Worm (Caenorhabditis elegans): ENCODE measurements around the gene T14G8.2.

The T14G8.2 gene

ce11 chrX:12873688-12874364 is 16.0 kb downstream of the T14G8.2 start:
- TF ChIP-seq pat-9 (tag; optimal IDR thresholded peaks at IDR 0.05) = no peak
- TF ChIP-seq K09A11.1 (tag; optimal IDR thresholded peaks at IDR 0.05; ENCODE audit: insufficient read depth) = no peak
- TF ChIP-seq elt-2 (tag; optimal IDR thresholded peaks at IDR 0.05) = peak; percentile 29

ce11 chrX:12874798-12875342 is 17.1 kb downstream of the T14G8.2 start:
- no peak for TF ChIP-seq lin-11 (tag; optimal IDR thresholded peaks at IDR 0.05)
- TF ChIP-seq K02D7.2 (tag; optimal IDR thresholded peaks at IDR 0.05) = no peak
- TF ChIP-seq elt-2 (tag; optimal IDR thresholded peaks at IDR 0.05) = peak; percentile 9

ce11 chrX:12875649-12876048 is 17.8 kb downstream of the T14G8.2 start:
- no peak for TF ChIP-seq ceh-34 (tag; optimal IDR thresholded peaks at IDR 0.05)

- TF ChIP-seq sdc-2 (tag; optimal IDR thresholded peaks at IDR 0.05) (peak; percentile 49), hlh-6 (tag; optimal IDR thresholded peaks at IDR 0.05) (peak; percentile 31), fkh-6 (tag; optimal IDR thresholded peaks at IDR 0.05) (peak; percentile 16), ahr-1 (tag; optimal IDR thresholded peaks at IDR 0.05) (no peak), sox-4 (tag; optimal IDR thresholded peaks at IDR 0.05) (no peak), ceh-24 (tag; optimal IDR thresholded peaks at IDR 0.05) (no peak), mec-3 (tag; optimal IDR thresholded peaks at IDR 0.05; ENCODE audit: borderline replicate concordance) (peak; percentile 4), unc-42 (tag; optimal IDR thresholded peaks at IDR 0.05) (peak; percentile 16), zip-5 (tag; optimal IDR thresholded peaks at IDR 0.05) (no peak), ceh-18 (tag; optimal IDR thresholded peaks at IDR 0.05) (peak; percentile 70), ceh-31 (tag; optimal IDR thresholded peaks at IDR 0.05) (peak; percentile 34), ref-2 (tag; optimal IDR thresholded peaks at IDR 0.05) (peak; percentile 34), hlh-30 (tag; optimal IDR thresholded peaks at IDR 0.05; ENCODE audit: insufficient read depth) (peak; percentile 31), ceh-14 (tag; optimal IDR thresholded peaks at IDR 0.05) (peak; percentile 44), rnt-1 (tag; optimal IDR thresholded peaks at IDR 0.05) (peak; percentile 10), tbx-2 (tag; optimal IDR thresholded peaks at IDR 0.05) (peak; percentile 60), lim-6 (tag; optimal IDR thresholded peaks at IDR 0.05) (no peak), ceh-45 (GFP tag; IDR thresholded peaks at IDR 0.05) (no peak), ama-1 (optimal IDR thresholded peaks at IDR 0.05) (no peak), ceh-9 (tag; optimal IDR thresholded peaks at IDR 0.05) (no peak), unc-55 (GFP tag; optimal IDR thresholded peaks at IDR 0.05) (peak; percentile 6), F13H6.1 (tag; optimal IDR thresholded peaks at IDR 0.05) (peak; percentile 42), syd-9 (tag; optimal IDR thresholded peaks at IDR 0.05) (no peak)
Observed at ce11 chrX:12876795-12877530, 19.2 kb downstream of the T14G8.2 start, which contains the start of gene bcat-1. bcat-1 (plus strand) TSS chrX:12877480.

ce11 chrX:12877930-12878329 is 20.1 kb downstream of the T14G8.2 start:
- TF ChIP-seq K09A11.1 (tag; optimal IDR thresholded peaks at IDR 0.05; ENCODE audit: insufficient read depth) = no peak
- no peak for TF ChIP-seq sdc-2 (tag; optimal IDR thresholded peaks at IDR 0.05)
- TF ChIP-seq fkh-10 (GFP tag; optimal IDR thresholded peaks at IDR 0.05) = no peak
- no peak for TF ChIP-seq rnt-1 (tag; optimal IDR thresholded peaks at IDR 0.05)
- no peak for TF ChIP-seq ahr-1 (tag; optimal IDR thresholded peaks at IDR 0.05)
- no peak for TF ChIP-seq ztf-16 (tag; optimal IDR thresholded peaks at IDR 0.05)
- TF ChIP-seq ceh-14 (tag; optimal IDR thresholded peaks at IDR 0.05) = no peak
- no peak for TF ChIP-seq F13H6.1 (tag; optimal IDR thresholded peaks at IDR 0.05)
